Worm (Caenorhabditis elegans) whole organism, young adult: ENCODE measurements around the gene R01H2.4.

Experiments
- B0035.1 ChIP-seq: sonication (generic microtip); optimal IDR thresholded peaks from 2 replicates; lab custom pipeline; 2016; ENCODE audit warnings: missing genetic modification characterization, mild to moderate bottlenecking, missing compliant biosample characterization, missing genotype, missing genetic modification reagents
- B0336.3 ChIP-seq: fragments of 200-800 bp; sonication (Bioruptor generic); IDR thresholded peaks from 2 replicates; pipeline ENCODE4 v1.3.6; 2022; ENCODE audit warnings: missing genetic modification characterization, missing compliant biosample characterization
- C06A6.2 ChIP-seq: fragments of 200-800 bp; sonication (Bioruptor generic); conservative IDR thresholded peaks from 2 replicates; pipeline ENCODE4 v1.3.6; 2022; ENCODE audit warnings: missing genetic modification characterization, missing compliant biosample characterization
- F10E7.11 ChIP-seq: sonication (generic microtip); optimal IDR thresholded peaks from 2 replicates; lab custom pipeline; 2017; ENCODE audit warnings: mild to moderate bottlenecking, missing genetic modification characterization, moderate library complexity, missing compliant biosample characterization
- F22D6.2 ChIP-seq: sonication (generic microtip); optimal IDR thresholded peaks from 2 replicates; lab custom pipeline; 2016; ENCODE audit warnings: mild to moderate bottlenecking, missing genetic modification characterization, missing compliant biosample characterization
- F23B12.7 ChIP-seq: sonication (generic microtip); optimal IDR thresholded peaks from 2 replicates; lab custom pipeline; 2017; ENCODE audit warnings: missing genetic modification characterization, mild to moderate bottlenecking, missing compliant biosample characterization, antibody characterized with exemption, moderate library complexity; ENCODE audit not compliant: insufficient read depth
- F37B4.10 ChIP-seq: fragments of 200-800 bp; sonication (Bioruptor generic); IDR thresholded peaks from 2 replicates; pipeline ENCODE4 v1.3.6; 2022; ENCODE audit warnings: missing genetic modification characterization, missing compliant biosample characterization
- F49E8.2 ChIP-seq: sonication (generic microtip); optimal IDR thresholded peaks from 3 replicates; lab custom pipeline; 2017; ENCODE audit warnings: missing genetic modification characterization, mild to moderate bottlenecking, missing compliant biosample characterization, antibody characterized with exemption, moderate library complexity; ENCODE audit not compliant: insufficient read depth
- F52B5.7 ChIP-seq: sonication (generic microtip); optimal IDR thresholded peaks from 2 replicates; lab custom pipeline; 2016; ENCODE audit warnings: mild to moderate bottlenecking, missing genetic modification characterization, missing compliant biosample characterization
- F55B11.4 ChIP-seq: sonication (generic microtip); optimal IDR thresholded peaks from 2 replicates; lab custom pipeline; 2016; ENCODE audit warnings: missing compliant biosample characterization, missing genetic modification characterization, borderline replicate concordance; ENCODE audit not compliant: insufficient read depth
- F57C9.4 ChIP-seq: sonication (generic microtip); optimal IDR thresholded peaks from 2 replicates; lab custom pipeline; 2017; ENCODE audit warnings: mild to moderate bottlenecking, missing genetic modification characterization, missing compliant biosample characterization
- T07F8.4 ChIP-seq: sonication (generic microtip); optimal IDR thresholded peaks from 2 replicates; lab custom pipeline; 2016; ENCODE audit warnings: mild to moderate bottlenecking, missing genetic modification characterization, moderate library complexity, missing compliant biosample characterization
- T26A5.8 ChIP-seq: sonication (generic microtip); optimal IDR thresholded peaks from 2 replicates; lab custom pipeline; 2016; ENCODE audit warnings: missing genetic modification characterization, missing compliant biosample characterization
- Y67H2A.10 ChIP-seq: fragments of 200-800 bp; sonication (Bioruptor generic); conservative IDR thresholded peaks from 2 replicates; pipeline ENCODE4 v1.3.6; 2022; ENCODE audit warnings: missing genetic modification reagents, missing genetic modification characterization, missing compliant biosample characterization
- ZK185.1 ChIP-seq: sonication (generic microtip); optimal IDR thresholded peaks from 2 replicates; lab custom pipeline; 2016; ENCODE audit warnings: mild to moderate bottlenecking, missing genetic modification characterization, missing compliant biosample characterization; ENCODE audit not compliant: poor library complexity, severe bottlenecking
- aptf-3 ChIP-seq: fragments of 200-800 bp; sonication (Bioruptor generic); IDR thresholded peaks from 2 replicates; pipeline ENCODE4 v1.3.6; 2022; ENCODE audit warnings: missing genetic modification characterization, missing compliant biosample characterization
- attf-5 ChIP-seq: fragments of 200-800 bp; sonication (Bioruptor generic); optimal IDR thresholded peaks from 2 replicates; lab custom pipeline; 2018; ENCODE audit warnings: mild to moderate bottlenecking, missing genetic modification characterization, missing compliant biosample characterization
- attf-6 ChIP-seq: fragments of 200-800 bp; sonication (Bioruptor generic); IDR thresholded peaks from 2 replicates; pipeline ENCODE4 v1.3.6; 2022; ENCODE audit warnings: missing genetic modification reagents, missing genetic modification characterization, missing compliant biosample characterization
- ceh-58 ChIP-seq: fragments of 200-800 bp; sonication (Bioruptor generic); IDR thresholded peaks from 2 replicates; pipeline ENCODE4 v1.3.6; 2022; ENCODE audit warnings: missing genetic modification characterization, missing compliant biosample characterization
- chd-7 ChIP-seq: sonication (generic microtip); optimal IDR thresholded peaks from 2 replicates; lab custom pipeline; 2016; ENCODE audit warnings: mild to moderate bottlenecking, missing genetic modification characterization, moderate library complexity, missing compliant biosample characterization
- die-1 ChIP-seq: sonication (generic microtip); optimal IDR thresholded peaks from 2 replicates; lab custom pipeline; 2016; ENCODE audit warnings: missing genotype, mild to moderate bottlenecking, missing genetic modification characterization, missing compliant biosample characterization
- dox-1 ChIP-seq: fragments of 200-800 bp; sonication (Bioruptor generic); IDR thresholded peaks from 2 replicates; pipeline ENCODE4 v1.3.6; 2022; ENCODE audit warnings: missing genetic modification reagents, missing genetic modification characterization, missing compliant biosample characterization
- dpl-1 ChIP-seq: fragments of 150-350 bp; optimal IDR thresholded peaks from 2 replicates; lab custom pipeline; 2014; ENCODE audit warnings: missing biosample characterization, missing genetic modification reagents, missing genetic modification characterization
- efl-1 ChIP-seq: fragments of 150-350 bp; optimal IDR thresholded peaks from 2 replicates; lab custom pipeline; 2014; ENCODE audit warnings: missing biosample characterization, missing genetic modification reagents, missing genetic modification characterization
- egrh-3 ChIP-seq: fragments of 200-800 bp; sonication (Bioruptor generic); IDR thresholded peaks from 2 replicates; pipeline ENCODE4 v1.3.6; 2022; ENCODE audit warnings: missing genetic modification reagents, missing genetic modification characterization, missing compliant biosample characterization
- him-1 ChIP-seq: sonication (generic microtip); optimal IDR thresholded peaks from 2 replicates; lab custom pipeline; 2016; ENCODE audit warnings: missing genotype, missing genetic modification reagents, missing genetic modification characterization, missing compliant biosample characterization
- hlh-26 ChIP-seq: fragments of 200-800 bp; sonication (Bioruptor generic); conservative IDR thresholded peaks from 2 replicates; pipeline ENCODE4 v1.3.6; 2022; ENCODE audit warnings: missing genetic modification reagents, missing genetic modification characterization, missing compliant biosample characterization
- hmg-1.2 ChIP-seq: fragments of 200-800 bp; sonication (Bioruptor generic); IDR thresholded peaks from 2 replicates; pipeline ENCODE4 v1.3.6; 2022; ENCODE audit warnings: missing genetic modification reagents, missing genetic modification characterization, missing compliant biosample characterization
- lag-1 ChIP-seq: fragments of 200-800 bp; sonication (Bioruptor generic); IDR thresholded peaks from 2 replicates; pipeline ENCODE4 v1.3.6; 2022; ENCODE audit warnings: missing genetic modification reagents, missing genetic modification characterization, missing compliant biosample characterization
- lsy-27 ChIP-seq: sonication (generic microtip); optimal IDR thresholded peaks from 2 replicates; lab custom pipeline; 2017; ENCODE audit warnings: missing genetic modification characterization, mild to moderate bottlenecking, missing compliant biosample characterization, antibody characterized with exemption, missing genotype, borderline replicate concordance; ENCODE audit not compliant: insufficient read depth
- mcd-1 ChIP-seq: fragments of 200-800 bp; sonication (Bioruptor generic); IDR thresholded peaks from 2 replicates; pipeline ENCODE4 v1.3.6; 2022; ENCODE audit warnings: missing genetic modification reagents, missing genetic modification characterization, missing compliant biosample characterization
- mes-4 ChIP-seq: sonication (generic microtip); optimal IDR thresholded peaks from 2 replicates; lab custom pipeline; 2016; ENCODE audit warnings: missing genotype, missing genetic modification characterization, missing compliant biosample characterization
- mxl-1 ChIP-seq: sonication (generic microtip); optimal IDR thresholded peaks from 2 replicates; lab custom pipeline; 2016; ENCODE audit warnings: missing genetic modification characterization, missing compliant biosample characterization
- nfya-1 ChIP-seq: sonication (generic microtip); optimal IDR thresholded peaks from 2 replicates; lab custom pipeline; 2017; ENCODE audit warnings: antibody characterized with exemption, missing compliant biosample characterization, missing genetic modification characterization, borderline replicate concordance; ENCODE audit not compliant: insufficient read depth
- nfyb-1 ChIP-seq: fragments of 200-800 bp; sonication (Bioruptor generic); IDR thresholded peaks from 2 replicates; pipeline ENCODE4 v1.3.6; 2022; ENCODE audit warnings: missing genetic modification reagents, missing genetic modification characterization, missing compliant biosample characterization
- nhr-179 ChIP-seq: sonication (generic microtip); optimal IDR thresholded peaks from 2 replicates; lab custom pipeline; 2016; ENCODE audit warnings: mild to moderate bottlenecking, missing genetic modification characterization, missing compliant biosample characterization
- nhr-27 ChIP-seq: fragments of 200-800 bp; sonication (Bioruptor generic); optimal IDR thresholded peaks from 2 replicates; lab custom pipeline; 2018; ENCODE audit warnings: mild to moderate bottlenecking, missing genetic modification characterization, moderate library complexity, missing compliant biosample characterization
- pha-4 ChIP-seq: fragments of 150-350 bp; sonication (generic microtip); optimal IDR thresholded peaks from 2 replicates; lab custom pipeline; 2014; ENCODE audit warnings: missing biosample characterization, missing genetic modification reagents, missing genetic modification characterization
- rpc-1 ChIP-seq, 2 experiments: fragments of 150-350 bp in 1 of 2; sonication (generic microtip) in 1 of 2; optimal IDR thresholded peaks; 2 replicates each; lab custom pipeline; 2014 to 2018; ENCODE audit warnings: missing biosample characterization in 1 of 2, missing genetic modification characterization in 1 of 2, missing genetic modification reagents in 1 of 2, missing genotype in 1 of 2
- snpc-1.3 ChIP-seq: sonication (generic microtip); optimal IDR thresholded peaks from 2 replicates; lab custom pipeline; 2017; ENCODE audit warnings: missing genetic modification characterization, mild to moderate bottlenecking, missing compliant biosample characterization, antibody characterized with exemption, moderate library complexity, missing genotype, missing genetic modification reagents; ENCODE audit not compliant: insufficient read depth
- zfh-2 ChIP-seq: fragments of 200-800 bp; sonication (Bioruptor generic); conservative IDR thresholded peaks from 2 replicates; pipeline ENCODE4 v1.3.6; 2022; ENCODE audit warnings: missing genetic modification reagents, missing genetic modification characterization, missing compliant biosample characterization
- zim-3 ChIP-seq: sonication (generic microtip); optimal IDR thresholded peaks from 2 replicates; lab custom pipeline; 2017; ENCODE audit warnings: mild to moderate bottlenecking, missing genetic modification characterization, moderate library complexity, missing compliant biosample characterization
- ztf-18 ChIP-seq: sonication (generic microtip); optimal IDR thresholded peaks from 2 replicates; lab custom pipeline; 2016; ENCODE audit warnings: missing genotype, mild to moderate bottlenecking, missing genetic modification characterization, missing compliant biosample characterization
- ztf-22 ChIP-seq: fragments of 200-800 bp; sonication (Bioruptor generic); optimal IDR thresholded peaks from 2 replicates; lab custom pipeline; 2018; ENCODE audit warnings: mild to moderate bottlenecking, missing genetic modification characterization, moderate library complexity, missing compliant biosample characterization
- ztf-25 ChIP-seq: fragments of 200-800 bp; sonication (Bioruptor generic); IDR thresholded peaks from 2 replicates; pipeline ENCODE4 v1.3.6; 2022; ENCODE audit warnings: missing genetic modification reagents, missing genetic modification characterization, missing compliant biosample characterization
- ztf-3 ChIP-seq: fragments of 200-800 bp; sonication (Bioruptor generic); optimal IDR thresholded peaks from 2 replicates; lab custom pipeline; 2018; ENCODE audit warnings: mild to moderate bottlenecking, missing genetic modification characterization, missing compliant biosample characterization

Gene R01H2.4

ce11 chrIII:7025839-7026238 lies 38.2 kb downstream of the R01H2.4 start:
- peak; percentile 43; the same call in 1 of the 2 replicates for TF ChIP-seq mcd-1
- no peak for TF ChIP-seq zim-3 (tag; lab: Kevin White, UChicago)
- TF ChIP-seq ztf-25 = 0 out of 2 replicates have a peak, but pooled peaks have one; percentile 20
- no peak for TF ChIP-seq nhr-179 (tag; lab: Kevin White, UChicago)
- peak; percentile 98 for TF ChIP-seq egrh-3 (GFP tag; lab: Robert Waterston, UW)
- peak; percentile 96 for TF ChIP-seq zfh-2 (GFP tag; lab: Robert Waterston, UW)
- TF ChIP-seq mes-4 (tag; lab: Kevin White, UChicago) = no peak
- TF ChIP-seq F10E7.11 (tag; lab: Kevin White, UChicago) = no peak

ce11 chrIII:7021156-7021637 lies 42.9 kb downstream of the R01H2.4 start, which contains the start of gene rfl-1:
TSS of gene rfl-1 (plus strand) at chrIII:7021206.
- no peak for TF ChIP-seq snpc-1.3
- no peak for TF ChIP-seq pha-4 (tag; lab: Kevin White, UChicago)
- TF ChIP-seq ztf-22 (GFP tag; lab: Kevin White, UChicago) = no peak
- no peak for TF ChIP-seq F10E7.11 (tag; lab: Kevin White, UChicago)
- no peak for TF ChIP-seq ceh-58
- TF ChIP-seq F22D6.2 (tag; lab: Kevin White, UChicago) = no peak
- no peak for TF ChIP-seq C06A6.2
- TF ChIP-seq lag-1 (GFP tag; lab: Robert Waterston, UW) = no peak
- TF ChIP-seq F37B4.10 (GFP tag; lab: Robert Waterston, UW) = no peak
- no peak for TF ChIP-seq Y67H2A.10 (GFP tag; lab: Robert Waterston, UW)
- TF ChIP-seq ztf-18 (tag; lab: Kevin White, UChicago) = no peak
- TF ChIP-seq F57C9.4 = no peak
- no peak for TF ChIP-seq B0336.3 (GFP tag; lab: Robert Waterston, UW)
- TF ChIP-seq ZK185.1 (tag; lab: Kevin White, UChicago) = no peak
- TF ChIP-seq him-1 = peak; percentile 25
- no peak for TF ChIP-seq T07F8.4 (tag; lab: Kevin White, UChicago)
- TF ChIP-seq die-1 (tag; lab: Kevin White, UChicago) = no peak
- TF ChIP-seq dox-1 (GFP tag; lab: Robert Waterston, UW) = no peak
- no peak for TF ChIP-seq attf-6 (GFP tag; lab: Robert Waterston, UW)
- no peak for TF ChIP-seq B0035.1 (tag; lab: Kevin White, UChicago)
- no peak for TF ChIP-seq mxl-1 (tag; lab: Kevin White, UChicago)
- no peak for TF ChIP-seq efl-1 (GFP tag; lab: Kevin White, UChicago)
- no peak for TF ChIP-seq nfyb-1 (GFP tag; lab: Robert Waterston, UW)
- peak; percentile 19 for TF ChIP-seq F23B12.7 (tag; lab: Kevin White, UChicago)
- TF ChIP-seq nfya-1 (tag; lab: Kevin White, UChicago) = no peak
- no peak for TF ChIP-seq F52B5.7 (tag; lab: Kevin White, UChicago)
- peak; percentile 99 for TF ChIP-seq hmg-1.2 (GFP tag; lab: Robert Waterston, UW)
- TF ChIP-seq dpl-1 = no peak
- no peak for TF ChIP-seq nhr-27
- TF ChIP-seq F49E8.2 (tag; lab: Kevin White, UChicago) = no peak
- TF ChIP-seq lsy-27 (tag; lab: Kevin White, UChicago) = no peak
- no peak for TF ChIP-seq F55B11.4 (tag; lab: Kevin White, UChicago)
- TF ChIP-seq rpc-1 (optimal IDR thresholded peaks at IDR 0.05; lab: Kevin White, UChicago) = no peak
- TF ChIP-seq rpc-1 (tag; optimal IDR thresholded peaks at IDR 0.05; lab: Kevin White, UChicago) = no peak
- TF ChIP-seq T26A5.8 = no peak
- TF ChIP-seq ztf-3 = no peak
- TF ChIP-seq chd-7 = no peak
- no peak for TF ChIP-seq hlh-26 (GFP tag; lab: Robert Waterston, UW)
- TF ChIP-seq aptf-3 (GFP tag; lab: Robert Waterston, UW) = no peak
- TF ChIP-seq attf-5 (GFP tag; lab: Kevin White, UChicago) = peak; percentile 19
